Fruit fly (Drosophila melanogaster): ENCODE results near the gene CG16798.
A peak's percentile ranks its signal among the peaks of the same experiment; 100 is the strongest.

The CG16798 gene

dm6 chr2L:20334918-20335317, 47.2 kb downstream of the CG16798 start (continued):
- TF ChIP-seq CG7368 (GFP tag; optimal IDR thresholded peaks at IDR 0.05) (no peak), CG6276 (GFP tag; optimal IDR thresholded peaks at IDR 0.05) (peak; percentile 76), Smox (GFP tag; optimal IDR thresholded peaks at IDR 0.05) (no peak), Sox102F (GFP tag; optimal IDR thresholded peaks at IDR 0.05) (no peak), Gug (GFP tag; IDR thresholded peaks at IDR 0.05) (peak; percentile 68), CG6792 (GFP tag; optimal IDR thresholded peaks at IDR 0.05) (peak; percentile 32), fkh (GFP tag; optimal IDR thresholded peaks at IDR 0.05) (no peak), esn (GFP tag; optimal IDR thresholded peaks at IDR 0.05) (peak; percentile 7), cyc (GFP tag; optimal IDR thresholded peaks at IDR 0.05) (no peak), fd85E (GFP tag; optimal IDR thresholded peaks at IDR 0.05) (no peak), Eip78C (GFP tag) (peak; percentile 84), Hr38 (GFP tag; optimal IDR thresholded peaks at IDR 0.05) (no peak), vri (GFP tag; optimal IDR thresholded peaks at IDR 0.05) (no peak), lz (GFP tag; optimal IDR thresholded peaks at IDR 0.05) (no peak), svp (GFP tag) (no peak), topi (GFP tag; optimal IDR thresholded peaks at IDR 0.05) (no peak), Eip75B (GFP tag; optimal IDR thresholded peaks at IDR 0.05) (no peak), Hr4 (GFP tag; optimal IDR thresholded peaks at IDR 0.05) (peak; percentile 63), Sox15 (GFP tag; optimal IDR thresholded peaks at IDR 0.05) (no peak), CG32006 (GFP tag; optimal IDR thresholded peaks at IDR 0.05) (peak; percentile 88), pdm3 (GFP tag; optimal IDR thresholded peaks at IDR 0.05) (peak; percentile 40), OdsH (GFP tag; optimal IDR thresholded peaks at IDR 0.05) (peak; percentile 75), CG1621 (tag; optimal IDR thresholded peaks at IDR 0.05) (no peak), achi (GFP tag; optimal IDR thresholded peaks at IDR 0.05) (peak; percentile 71), CG3919 (GFP tag; optimal IDR thresholded peaks at IDR 0.05) (peak; percentile 60), Met (GFP tag; optimal IDR thresholded peaks at IDR 0.05) (no peak), net (GFP tag; optimal IDR thresholded peaks at IDR 0.05) (peak; percentile 69)

DNA sequence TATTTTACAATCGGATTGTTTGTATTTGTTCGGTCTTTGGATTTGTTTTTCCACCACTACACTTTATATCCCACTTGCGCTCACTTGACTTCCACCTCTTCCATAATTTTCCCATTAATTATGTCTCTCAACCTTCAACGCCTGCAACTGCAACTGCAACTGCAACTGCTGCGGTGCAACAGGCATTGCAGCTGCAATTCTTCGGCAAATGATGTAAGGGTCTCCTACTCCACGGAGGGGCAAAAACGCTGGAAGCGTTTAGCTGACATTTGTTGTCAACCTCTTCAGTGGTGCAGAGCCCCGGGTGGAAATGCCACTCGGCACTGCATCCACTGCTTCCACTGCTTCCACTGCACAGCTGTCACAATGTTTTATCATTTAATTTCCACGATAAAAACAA, 49.2 kb downstream of the CG16798 start:
- no peak for TF ChIP-seq CG11294 (GFP tag; IDR thresholded peaks at IDR 0.05)
- no peak for TF ChIP-seq CG6163 (GFP tag; IDR thresholded peaks at IDR 0.05)
- TF ChIP-seq Hr39 (GFP tag; optimal IDR thresholded peaks at IDR 0.05), result no peak
- no peak for TF ChIP-seq Ets96B (tag; optimal IDR thresholded peaks at IDR 0.05)
- peak; percentile 21 for TF ChIP-seq Eip78C (GFP tag)

DNA sequence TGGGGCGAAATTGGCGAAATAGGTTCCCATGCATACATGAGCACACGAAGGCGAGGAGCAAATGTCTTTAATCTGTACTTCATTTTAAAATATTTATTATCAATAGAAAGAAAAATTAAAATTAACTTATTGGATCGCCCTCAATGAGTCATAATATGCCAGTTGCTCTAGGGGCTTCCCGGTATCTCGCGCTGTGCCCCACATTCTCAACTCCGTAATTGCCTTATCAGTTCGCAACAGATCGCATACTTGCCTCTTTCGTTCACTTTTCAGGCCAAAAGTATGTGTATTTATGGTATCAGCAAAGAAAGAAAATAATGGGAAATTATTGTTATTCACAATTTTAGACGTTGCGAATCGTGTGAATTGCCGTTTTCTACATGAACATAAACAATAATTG, 52.5 kb downstream of the CG16798 start:
- no peak for TF ChIP-seq CG3919 (GFP tag; optimal IDR thresholded peaks at IDR 0.05)
- no peak for TF ChIP-seq Eip78C (GFP tag)
- TF ChIP-seq CG9139 (GFP tag; optimal IDR thresholded peaks at IDR 0.05), result no peak
- TF ChIP-seq topi (GFP tag; optimal IDR thresholded peaks at IDR 0.05), result no peak
- TF ChIP-seq fd59A (GFP tag; optimal IDR thresholded peaks at IDR 0.05), result no peak
- peak; percentile 68 for TF ChIP-seq svp (GFP tag)
- TF ChIP-seq CG34406 (GFP tag; optimal IDR thresholded peaks at IDR 0.05), result no peak
- TF ChIP-seq Sox102F (GFP tag; optimal IDR thresholded peaks at IDR 0.05), result no peak

dm6 chr2L:20328569-20328968, 53.6 kb downstream of the CG16798 start:
- TF ChIP-seq ss (GFP tag; optimal IDR thresholded peaks at IDR 0.05) (no peak), CG3919 (GFP tag; optimal IDR thresholded peaks at IDR 0.05) (no peak), CG7368 (GFP tag; optimal IDR thresholded peaks at IDR 0.05) (no peak), CG11762 (GFP tag; optimal IDR thresholded peaks at IDR 0.05; ENCODE audit: insufficient read depth) (no peak), CG15336 (GFP tag; IDR thresholded peaks at IDR 0.05) (peak; percentile 59; the same call in 1 of the 2 replicates), achi (GFP tag; optimal IDR thresholded peaks at IDR 0.05) (peak; percentile 46), Eip78C (GFP tag) (no peak), Sox14 (GFP tag; optimal IDR thresholded peaks at IDR 0.05) (peak; percentile 19), CG4318 (GFP tag; optimal IDR thresholded peaks at IDR 0.05) (peak; percentile 34), Lpt (GFP tag; optimal IDR thresholded peaks at IDR 0.05) (peak; percentile 12), CG8119 (GFP tag; IDR thresholded peaks at IDR 0.05) (peak; percentile 59), CG6276 (GFP tag; optimal IDR thresholded peaks at IDR 0.05) (peak; percentile 49), CG34406 (GFP tag; optimal IDR thresholded peaks at IDR 0.05) (no peak), CG11902 (GFP tag; optimal IDR thresholded peaks at IDR 0.05) (no peak), CG10631 (GFP tag; optimal IDR thresholded peaks at IDR 0.05) (peak; percentile 25), Gug (GFP tag; IDR thresholded peaks at IDR 0.05) (peak; percentile 52; the same call in 1 of the 2 replicates), CG31627 (GFP tag; optimal IDR thresholded peaks at IDR 0.05) (no peak), net (GFP tag; optimal IDR thresholded peaks at IDR 0.05) (no peak), CG1621 (tag; optimal IDR thresholded peaks at IDR 0.05) (no peak), salr (GFP tag; optimal IDR thresholded peaks at IDR 0.05) (no peak), CG32006 (GFP tag; optimal IDR thresholded peaks at IDR 0.05) (peak; percentile 67), CG11294 (GFP tag; IDR thresholded peaks at IDR 0.05) (no peak), Smox (GFP tag; optimal IDR thresholded peaks at IDR 0.05) (no peak), Sox102F (GFP tag; optimal IDR thresholded peaks at IDR 0.05) (no peak), Eip93F (GFP tag; optimal IDR thresholded peaks at IDR 0.05) (no peak), CG6163 (GFP tag; IDR thresholded peaks at IDR 0.05) (no peak)

Measured in whole organism, prepupa.